Worm (Caenorhabditis elegans) whole organism, midembryonic: ENCODE results near the gene C02G6.3.

Experiments used
- flt-1 ChIP-seq: fragments of 200-800 bp; sonication (Bioruptor generic); IDR thresholded peaks from 2 replicates; pipeline ENCODE4 v1.3.6; 2022; ENCODE audit warnings: missing genetic modification characterization, missing compliant biosample characterization
- klf-2 ChIP-seq: fragments of 200-800 bp; sonication (Bioruptor generic); conservative IDR thresholded peaks from 2 replicates; pipeline ENCODE4 v1.3.6; 2022; ENCODE audit warnings: missing genetic modification reagents, missing genetic modification characterization, missing compliant biosample characterization
- tab-1 ChIP-seq: fragments of 200-800 bp; sonication (Bioruptor generic); IDR thresholded peaks from 2 replicates; pipeline ENCODE4 v1.3.6; 2022; ENCODE audit warnings: missing genetic modification characterization, missing compliant biosample characterization

- TF ChIP-seq klf-2 (no peak), tab-1 (GFP tag; lab: Robert Waterston, UW) (no peak), flt-1 (GFP tag; lab: Robert Waterston, UW) (no peak)
Observed at ce11 chrV:5928006-5928405, 47.8 kb downstream of the C02G6.3 start.
